Fruit fly (Drosophila melanogaster): Measurements from ENCODE around the gene CG44174.

DNA sequence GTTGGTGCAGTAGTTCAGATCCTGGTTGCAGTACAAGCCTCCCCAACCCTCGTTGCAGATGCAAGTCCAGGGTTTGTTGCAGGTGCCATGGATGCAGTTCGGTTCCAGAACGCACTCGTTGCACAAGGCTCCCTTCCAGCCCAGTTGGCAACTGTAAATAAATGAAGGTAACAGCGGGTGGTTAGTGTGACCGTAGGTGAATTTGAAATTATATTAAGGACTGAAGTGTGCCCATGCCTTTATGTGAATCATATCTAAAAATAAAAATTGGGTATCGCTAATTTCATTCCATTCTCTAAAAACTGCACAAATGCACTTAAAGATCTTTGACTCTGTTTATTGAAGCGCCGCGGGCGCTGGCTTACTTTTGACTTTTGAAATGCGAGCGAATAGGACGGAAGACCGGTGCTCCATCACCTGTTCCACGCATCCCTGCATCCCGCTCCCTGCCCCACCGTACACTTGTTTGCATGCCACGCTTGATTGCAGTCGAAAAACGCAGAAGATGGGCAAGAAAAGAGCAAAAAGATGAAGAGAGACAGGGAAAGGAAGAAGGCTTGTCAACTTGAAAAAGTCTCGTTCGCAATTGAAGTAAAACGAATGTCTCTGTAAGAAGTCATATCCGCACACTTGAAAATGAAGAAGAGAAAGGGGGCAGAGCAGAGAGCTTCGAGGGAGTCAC, 9.1 kb upstream of the CG44174 start:
- no peak for TF ChIP-seq psq (optimal IDR thresholded peaks at IDR 0.05)
- no peak for TF ChIP-seq insv (optimal IDR thresholded peaks at IDR 0.05)
- no peak for TF ChIP-seq Sin3A (optimal IDR thresholded peaks at IDR 0.05)

Measured in Kc167 (cell line).